Fruit fly (Drosophila melanogaster) whole organism: ENCODE data around the gene Atg1.

Experiments
- CG8478 ChIP-seq: fragments of >200 bp; optimal IDR thresholded peaks from 2 replicates; lab custom pipeline; 2018; ENCODE audit warnings: inconsistent platforms
- EcR ChIP-seq, 2 experiments: fragments of >200 bp; optimal IDR thresholded peaks; 2 replicates each; lab custom pipeline; 2017; ENCODE audit warnings: missing biosample characterization in 2 of 2, missing genetic modification characterization in 2 of 2, missing genetic modification reagents in 2 of 2
- psq ChIP-seq: fragments of >200 bp; optimal IDR thresholded peaks from 2 replicates; lab custom pipeline; 2017
- usp ChIP-seq: fragments of >200 bp; optimal IDR thresholded peaks from 2 replicates; lab custom pipeline; 2017; ENCODE audit warnings: missing biosample characterization, missing genetic modification characterization, mixed read lengths

- no peak for TF ChIP-seq CG8478 (lab: Kevin White, UChicago)
- TF ChIP-seq psq (lab: Kevin White, UChicago), result no peak
- TF ChIP-seq usp (GFP tag; lab: Kevin White, UChicago), result no peak
- TF ChIP-seq EcR (GFP tag; optimal IDR thresholded peaks at IDR 0.05; lab: Kevin White, UChicago), result no peak
Observed at dm6 chr3L:12735707-12736106, 69.2 kb downstream of the Atg1 start.
